Fruit fly (Drosophila melanogaster): ENCODE measurements around the gene IKKepsilon.

- TF ChIP-seq CG10348 (GFP tag; IDR thresholded peaks at IDR 0.05) (no peak), Pif1A (GFP tag; optimal IDR thresholded peaks at IDR 0.05) (no peak), CG32121 (GFP tag; IDR thresholded peaks at IDR 0.05) (0 out of 2 replicates have a peak, but pooled peaks have one; percentile 24), gl (tag; optimal IDR thresholded peaks at IDR 0.05) (no peak), CG4496 (GFP tag; IDR thresholded peaks at IDR 0.05) (no peak), Pif1B (GFP tag; optimal IDR thresholded peaks at IDR 0.05) (no peak), CG9948 (tag; optimal IDR thresholded peaks at IDR 0.05) (no peak), CG13204 (GFP tag; optimal IDR thresholded peaks at IDR 0.05) (no peak)
Observed at dm6 chr2L:20716712-20717111, 40.9 kb downstream of the IKKepsilon start.
